Worm (Caenorhabditis elegans) whole organism, L4 larva: ENCODE measurements around the gene nas-4.
A peak's percentile ranks its signal among the peaks of the same experiment; 100 is the strongest.

ENCODE experiments used
- F10B5.3 ChIP-seq: sonication (generic microtip); optimal IDR thresholded peaks from 2 replicates; lab custom pipeline; 2016; ENCODE audit warnings: mild to moderate bottlenecking, missing genetic modification characterization, missing compliant biosample characterization
- F49E8.2 ChIP-seq: sonication (generic microtip); optimal IDR thresholded peaks from 2 replicates; lab custom pipeline; 2016; ENCODE audit warnings: missing compliant biosample characterization, mild to moderate bottlenecking, missing genetic modification characterization, borderline replicate concordance
- R02D3.7 ChIP-seq: fragments of 150-350 bp; sonication (generic microtip); optimal IDR thresholded peaks from 3 replicates; lab custom pipeline; 2014; ENCODE audit warnings: missing biosample characterization, missing genetic modification characterization
- T20F7.1 ChIP-seq: fragments of 200-800 bp; sonication (Bioruptor generic); optimal IDR thresholded peaks from 2 replicates; lab custom pipeline; 2018; ENCODE audit warnings: mild to moderate bottlenecking, missing genetic modification characterization, missing compliant biosample characterization
- Y105C5A.15 ChIP-seq: fragments of 200-800 bp; sonication (Bioruptor generic); IDR thresholded peaks from 2 replicates; pipeline ENCODE4 v1.3.6; 2022; ENCODE audit warnings: missing genetic modification characterization, missing compliant biosample characterization
- Y48G9A.11 ChIP-seq: fragments of 200-800 bp; sonication (Bioruptor generic); IDR thresholded peaks from 2 replicates; pipeline ENCODE4 v1.3.6; 2022; ENCODE audit warnings: missing genetic modification reagents, missing genetic modification characterization, missing compliant biosample characterization
- Y5F2A.4 ChIP-seq: fragments of 200-800 bp; sonication (Bioruptor generic); optimal IDR thresholded peaks from 2 replicates; lab custom pipeline; 2018; ENCODE audit warnings: mild to moderate bottlenecking, missing genetic modification characterization, missing compliant biosample characterization
- Y75B8A.6 ChIP-seq: fragments of 200-800 bp; sonication (Bioruptor generic); IDR thresholded peaks from 2 replicates; pipeline ENCODE4 v1.3.6; 2022; ENCODE audit warnings: missing genetic modification reagents, missing genetic modification characterization, missing compliant biosample characterization
- ama-1 ChIP-seq: fragments of 150-350 bp; optimal IDR thresholded peaks from 2 replicates; lab custom pipeline; 2014; ENCODE audit warnings: inconsistent platforms, mixed read lengths
- arid-1 ChIP-seq: fragments of 200-800 bp; sonication (Bioruptor generic); conservative IDR thresholded peaks from 2 replicates; pipeline ENCODE4 v1.3.6; 2022; ENCODE audit warnings: missing genetic modification reagents, missing genetic modification characterization, missing compliant biosample characterization
- daf-12 ChIP-seq: fragments of 150-350 bp; optimal IDR thresholded peaks from 2 replicates; lab custom pipeline; 2014; ENCODE audit warnings: missing biosample characterization, missing genetic modification reagents, missing genetic modification characterization
- daf-8 ChIP-seq: fragments of 200-800 bp; sonication (Bioruptor generic); IDR thresholded peaks from 2 replicates; pipeline ENCODE4 v1.3.6; 2022; ENCODE audit warnings: missing genetic modification characterization, missing compliant biosample characterization
- dmd-6 ChIP-seq: fragments of 200-800 bp; sonication (Bioruptor generic); IDR thresholded peaks from 2 replicates; pipeline ENCODE4 v1.3.6; 2022; ENCODE audit warnings: missing genetic modification reagents, missing genetic modification characterization, missing compliant biosample characterization
- dmd-9 ChIP-seq: fragments of 200-800 bp; sonication (Bioruptor generic); IDR thresholded peaks from 2 replicates; pipeline ENCODE4 v1.3.6; 2022; ENCODE audit warnings: missing genetic modification reagents, missing genetic modification characterization, missing compliant biosample characterization
- dve-1 ChIP-seq: sonication (generic microtip); optimal IDR thresholded peaks from 2 replicates; lab custom pipeline; 2017; ENCODE audit warnings: antibody characterized with exemption, mild to moderate bottlenecking, missing genetic modification characterization, missing compliant biosample characterization; ENCODE audit not compliant: insufficient read depth
- egl-27 ChIP-seq: sonication (generic microtip); optimal IDR thresholded peaks from 3 replicates; lab custom pipeline; 2017; ENCODE audit warnings: missing biosample characterization, missing genetic modification reagents, missing genetic modification characterization
- egl-43 ChIP-seq: fragments of 200-800 bp; sonication (Bioruptor generic); IDR thresholded peaks from 2 replicates; pipeline ENCODE4 v1.3.6; 2022; ENCODE audit warnings: missing genetic modification reagents, missing genetic modification characterization, missing compliant biosample characterization
- fkh-10 ChIP-seq: fragments of 150-350 bp; optimal IDR thresholded peaks from 2 replicates; lab custom pipeline; 2014; ENCODE audit warnings: missing biosample characterization, missing genetic modification reagents, missing genetic modification characterization
- fos-1 ChIP-seq: fragments of 150-350 bp; optimal IDR thresholded peaks from 2 replicates; lab custom pipeline; 2014; ENCODE audit warnings: missing biosample characterization, missing genetic modification characterization
- hlh-30 ChIP-seq: sonication (generic microtip); optimal IDR thresholded peaks from 2 replicates; lab custom pipeline; 2017; ENCODE audit warnings: antibody characterized with exemption, mild to moderate bottlenecking, missing genetic modification characterization, missing compliant biosample characterization; ENCODE audit not compliant: insufficient read depth
- hmg-1.1 ChIP-seq: fragments of 200-800 bp; sonication (Bioruptor generic); IDR thresholded peaks from 2 replicates; pipeline ENCODE4 v1.3.6; 2022; ENCODE audit warnings: missing genetic modification reagents, missing genetic modification characterization, missing compliant biosample characterization
- lin-13 ChIP-seq: fragments of 150-350 bp; optimal IDR thresholded peaks from 2 replicates; lab custom pipeline; 2014; ENCODE audit warnings: missing biosample characterization, missing genetic modification reagents, missing genetic modification characterization
- lir-3 ChIP-seq: sonication (generic microtip); optimal IDR thresholded peaks from 2 replicates; lab custom pipeline; 2016; ENCODE audit warnings: mild to moderate bottlenecking, missing genetic modification characterization, missing compliant biosample characterization
- lsy-2 ChIP-seq, 2 experiments: fragments of 150-350 bp in 1 of 2; sonication (generic microtip) in 1 of 2; optimal IDR thresholded peaks; 2 replicates each; lab custom pipeline; 2014 to 2017; ENCODE audit warnings: missing biosample characterization in 2 of 2, missing genetic modification characterization in 2 of 2
- mdt-29 ChIP-seq: fragments of 200-800 bp; sonication (Bioruptor generic); IDR thresholded peaks from 2 replicates; pipeline ENCODE4 v1.3.6; 2022; ENCODE audit warnings: missing genetic modification reagents, missing genetic modification characterization, missing compliant biosample characterization
- nhr-10 ChIP-seq: fragments of 150-350 bp; optimal IDR thresholded peaks from 2 replicates; lab custom pipeline; 2014; ENCODE audit warnings: missing biosample characterization, missing genetic modification characterization
- nhr-102 ChIP-seq: sonication (generic microtip); optimal IDR thresholded peaks from 2 replicates; lab custom pipeline; 2016; ENCODE audit warnings: mild to moderate bottlenecking, missing genetic modification characterization, moderate library complexity, missing compliant biosample characterization
- nhr-11 ChIP-seq: fragments of 150-350 bp; optimal IDR thresholded peaks from 2 replicates; lab custom pipeline; 2014; ENCODE audit warnings: missing biosample characterization, missing genetic modification characterization
- nhr-111 ChIP-seq: fragments of 200-800 bp; sonication (Bioruptor generic); optimal IDR thresholded peaks from 2 replicates; lab custom pipeline; 2018; ENCODE audit warnings: mild to moderate bottlenecking, missing genetic modification characterization, missing compliant biosample characterization
- nhr-237 ChIP-seq: sonication (generic microtip); optimal IDR thresholded peaks from 2 replicates; lab custom pipeline; 2017; ENCODE audit warnings: missing biosample characterization, missing genetic modification characterization
- nhr-41 ChIP-seq: fragments of 200-800 bp; sonication (Bioruptor generic); IDR thresholded peaks from 2 replicates; pipeline ENCODE4 v1.3.6; 2022; ENCODE audit warnings: missing genetic modification reagents, missing genetic modification characterization, missing compliant biosample characterization
- nhr-42 ChIP-seq: fragments of 200-800 bp; sonication (Bioruptor generic); IDR thresholded peaks from 2 replicates; pipeline ENCODE4 v1.3.6; 2022; ENCODE audit warnings: missing genetic modification characterization, missing compliant biosample characterization
- nhr-48 ChIP-seq: sonication (generic microtip); optimal IDR thresholded peaks from 2 replicates; lab custom pipeline; 2016; ENCODE audit warnings: mild to moderate bottlenecking, missing genetic modification characterization, missing compliant biosample characterization
- php-3 ChIP-seq: fragments of 200-800 bp; sonication (Bioruptor generic); IDR thresholded peaks from 2 replicates; pipeline ENCODE4 v1.3.6; 2022; ENCODE audit warnings: missing genetic modification reagents, missing genetic modification characterization, missing compliant biosample characterization
- saeg-2 ChIP-seq: fragments of 200-800 bp; sonication (Bioruptor generic); IDR thresholded peaks from 2 replicates; pipeline ENCODE4 v1.3.6; 2022; ENCODE audit warnings: missing genetic modification reagents, missing genetic modification characterization, missing compliant biosample characterization
- sdz-12 ChIP-seq: fragments of 200-800 bp; sonication (Bioruptor generic); optimal IDR thresholded peaks from 2 replicates; lab custom pipeline; 2018; ENCODE audit warnings: mild to moderate bottlenecking, missing genetic modification characterization, missing compliant biosample characterization
- skn-1 ChIP-seq: fragments of 150-350 bp; optimal IDR thresholded peaks from 2 replicates; lab custom pipeline; 2014; ENCODE audit warnings: missing biosample characterization, missing genetic modification characterization
- snpc-1.2 ChIP-seq: fragments of 200-800 bp; sonication (Bioruptor generic); IDR thresholded peaks from 2 replicates; pipeline ENCODE4 v1.3.6; 2022; ENCODE audit warnings: missing genetic modification reagents, missing genetic modification characterization, missing compliant biosample characterization
- spr-3 ChIP-seq: fragments of 200-800 bp; sonication (Bioruptor generic); optimal IDR thresholded peaks from 2 replicates; lab custom pipeline; 2018; ENCODE audit warnings: mild to moderate bottlenecking, missing genetic modification characterization, missing compliant biosample characterization
- unc-130 ChIP-seq: sonication (generic microtip); optimal IDR thresholded peaks from 2 replicates; lab custom pipeline; 2016; ENCODE audit warnings: missing genetic modification reagents, missing genetic modification characterization, missing compliant biosample characterization
- unc-39 ChIP-seq: sonication (generic microtip); optimal IDR thresholded peaks from 2 replicates; lab custom pipeline; 2017; ENCODE audit warnings: missing biosample characterization, missing genetic modification characterization
- vab-7 ChIP-seq: fragments of 200-800 bp; sonication (Bioruptor generic); IDR thresholded peaks from 2 replicates; pipeline ENCODE4 v1.3.6; 2022; ENCODE audit warnings: missing genetic modification reagents, missing genetic modification characterization, missing compliant biosample characterization
- zfp-2 ChIP-seq: sonication (generic microtip); optimal IDR thresholded peaks from 2 replicates; lab custom pipeline; 2016; ENCODE audit warnings: mild to moderate bottlenecking, missing genetic modification characterization, missing compliant biosample characterization
- zfp-3 ChIP-seq: fragments of 200-800 bp; sonication (Bioruptor generic); conservative IDR thresholded peaks from 2 replicates; pipeline ENCODE4 v1.3.6; 2022; ENCODE audit warnings: missing genetic modification reagents, missing genetic modification characterization, missing compliant biosample characterization
- zip-2 ChIP-seq: fragments of 150-350 bp; optimal IDR thresholded peaks from 2 replicates; lab custom pipeline; 2014; ENCODE audit warnings: missing biosample characterization, missing genetic modification characterization
- ztf-11 ChIP-seq: fragments of 150-350 bp; optimal IDR thresholded peaks from 2 replicates; lab custom pipeline; 2014; ENCODE audit warnings: missing biosample characterization, missing genetic modification characterization

The nas-4 gene

ce11 chrIII:6415306-6415973, at the start of gene nas-4 (continued):
- TF ChIP-seq F49E8.2: no peak
- TF ChIP-seq fkh-10 (GFP tag; lab: Kevin White, UChicago): no peak
- no peak for TF ChIP-seq egl-43 (GFP tag; lab: Robert Waterston, UW)
- 0 out of 2 replicates have a peak, but pooled peaks have one; percentile 18 for TF ChIP-seq arid-1 (GFP tag; lab: Robert Waterston, UW)
- no peak for TF ChIP-seq unc-130 (GFP tag; lab: Kevin White, UChicago)
- no peak for TF ChIP-seq sdz-12 (GFP tag; lab: Kevin White, UChicago)
- no peak for TF ChIP-seq nhr-41 (GFP tag; lab: Robert Waterston, UW)

ce11 chrIII:6464913-6465312, 49.5 kb upstream of the nas-4 start, which contains the start of gene nduf-2.2:
Gene nduf-2.2, plus strand, starts transcription at chrIII:6465222.
- TF ChIP-seq vab-7 (GFP tag; lab: Robert Waterston, UW): no peak
- TF ChIP-seq dmd-9: no peak
- no peak for TF ChIP-seq lin-13 (GFP tag; lab: Kevin White, UChicago)
- TF ChIP-seq arid-1 (GFP tag; lab: Robert Waterston, UW): no peak
- TF ChIP-seq fos-1 (tag; lab: Kevin White, UChicago): no peak
- TF ChIP-seq nhr-102: no peak

ce11 chrIII:6464113-6464571, 48.7 kb upstream of the nas-4 start:
- TF ChIP-seq mdt-29 (GFP tag; lab: Robert Waterston, UW) (peak; percentile 85), F10B5.3 (tag; lab: Kevin White, UChicago) (peak; percentile 73), Y5F2A.4 (GFP tag; lab: Kevin White, UChicago) (peak; percentile 46), nhr-48 (peak; percentile 89), zfp-2 (tag; lab: Kevin White, UChicago) (peak; percentile 29), daf-12 (tag; lab: Kevin White, UChicago) (no peak), lsy-2 (tag; optimal IDR thresholded peaks at IDR 0.05; lab: Kevin White, UChicago) (peak; percentile 22 to 78), lir-3 (no peak), hlh-30 (tag; lab: Kevin White, UChicago) (peak; percentile 95), nhr-11 (tag; lab: Kevin White, UChicago) (peak; percentile 60), Y48G9A.11 (GFP tag; lab: Robert Waterston, UW) (peak; percentile 40; the same call in 1 of the 2 replicates), skn-1 (tag; lab: Kevin White, UChicago) (no peak), nhr-10 (peak; percentile 63), unc-39 (tag; lab: Kevin White, UChicago) (no peak), nhr-237 (tag; lab: Kevin White, UChicago) (no peak), Y105C5A.15 (peak; percentile 81; the same call in 1 of the 2 replicates), R02D3.7 (tag; lab: Kevin White, UChicago) (no peak), saeg-2 (GFP tag; lab: Robert Waterston, UW) (peak; percentile 70; the same call in 1 of the 2 replicates), Y75B8A.6 (GFP tag; lab: Robert Waterston, UW) (0 out of 2 replicates have a peak, but pooled peaks have one; percentile 54), ztf-11 (tag; lab: Kevin White, UChicago) (no peak), nhr-42 (GFP tag; lab: Robert Waterston, UW) (peak; percentile 84), ama-1 (peak; percentile 89), zfp-3 (peak; percentile 87; the same call in 1 of the 2 replicates), vab-7 (GFP tag; lab: Robert Waterston, UW) (peak; percentile 68), sdz-12 (GFP tag; lab: Kevin White, UChicago) (peak; percentile 25), T20F7.1 (GFP tag; lab: Kevin White, UChicago) (peak; percentile 72), spr-3 (GFP tag; lab: Kevin White, UChicago) (peak; percentile 71), php-3 (peak; percentile 88), nhr-102 (peak; percentile 89), dve-1 (tag; lab: Kevin White, UChicago) (peak; percentile 96), zip-2 (tag; lab: Kevin White, UChicago) (peak; percentile 11), nhr-111 (GFP tag; lab: Kevin White, UChicago) (no peak), snpc-1.2 (GFP tag; lab: Robert Waterston, UW) (peak; percentile 77), daf-8 (GFP tag; lab: Robert Waterston, UW) (no peak), dmd-6 (GFP tag; lab: Robert Waterston, UW) (peak; percentile 95), hmg-1.1 (GFP tag; lab: Robert Waterston, UW) (peak; percentile 89), egl-27 (tag; lab: Kevin White, UChicago) (no peak)
